Fruit fly (Drosophila melanogaster) whole organism, embryonic: Measurements from ENCODE around the gene Plod.

Source experiments
- Ada2b ChIP-seq: fragments of 200-800 bp; sonication (Bioruptor generic); IDR thresholded peaks from 2 replicates; pipeline ENCODE4 v1.3.6; 2022; ENCODE audit warnings: missing biosample characterization, missing genetic modification characterization
- B-H2 ChIP-seq: fragments of 200-800 bp; sonication (Bioruptor generic); optimal IDR thresholded peaks from 2 replicates; lab custom pipeline; 2018; ENCODE audit warnings: missing biosample characterization, mild to moderate bottlenecking, missing genetic modification characterization
- Bgb ChIP-seq: fragments of 200-800 bp; sonication (Bioruptor generic); IDR thresholded peaks from 2 replicates; pipeline ENCODE4 v1.3.6; 2022; ENCODE audit warnings: missing biosample characterization, missing genetic modification characterization; ENCODE audit not compliant: partially characterized antibody
- Blimp-1 ChIP-seq: fragments of 200-800 bp; sonication (Bioruptor generic); optimal IDR thresholded peaks from 3 replicates; lab custom pipeline; 2018; ENCODE audit warnings: missing biosample characterization, missing genetic modification characterization, mild to moderate bottlenecking, moderate library complexity, missing genetic modification reagents
- CG12391 ChIP-seq: fragments of 200-800 bp; sonication (Bioruptor generic); optimal IDR thresholded peaks from 3 replicates; lab custom pipeline; 2018; ENCODE audit warnings: missing biosample characterization, mild to moderate bottlenecking, missing genetic modification characterization, moderate library complexity
- CG15073 ChIP-seq: fragments of 200-800 bp; sonication (Bioruptor generic); optimal IDR thresholded peaks from 2 replicates; lab custom pipeline; 2016; ENCODE audit warnings: missing biosample characterization, missing genetic modification characterization
- CG17912 ChIP-seq: fragments of 200-800 bp; sonication (Bioruptor generic); optimal IDR thresholded peaks from 2 replicates; lab custom pipeline; 2018; ENCODE audit warnings: missing biosample characterization, mild to moderate bottlenecking, missing genetic modification characterization
- CG18011 ChIP-seq: fragments of 200-800 bp; sonication (Bioruptor generic); optimal IDR thresholded peaks from 2 replicates; lab custom pipeline; 2017; ENCODE audit warnings: missing biosample characterization, missing genetic modification characterization, mild to moderate bottlenecking, moderate library complexity, missing genotype
- CG2712 ChIP-seq: fragments of 200-800 bp; optimal IDR thresholded peaks from 3 replicates; lab custom pipeline; 2019; ENCODE audit warnings: missing biosample characterization, mild to moderate bottlenecking, missing genetic modification characterization, moderate library complexity
- CG31224 ChIP-seq: fragments of 200-800 bp; sonication (Bioruptor generic); IDR thresholded peaks from 2 replicates; pipeline ENCODE4 v1.3.6; 2022; ENCODE audit warnings: missing biosample characterization, missing genetic modification characterization
- CG31441 ChIP-seq: fragments of 200-800 bp; sonication (Bioruptor generic); IDR thresholded peaks from 2 replicates; pipeline ENCODE4 v1.3.6; 2022; ENCODE audit warnings: missing biosample characterization, missing genetic modification characterization
- CG3726 ChIP-seq: fragments of 200-800 bp; sonication (Bioruptor generic); IDR thresholded peaks from 3 replicates; pipeline ENCODE4, ENCODE4 v1.3.6; 2022; ENCODE audit warnings: missing biosample characterization, missing genetic modification characterization
- CG4424 ChIP-seq: fragments of 200-800 bp; sonication (Bioruptor generic); optimal IDR thresholded peaks from 3 replicates; lab custom pipeline; 2016; ENCODE audit warnings: missing biosample characterization, missing genetic modification characterization
- CG6175 ChIP-seq: fragments of 200-800 bp; sonication (Bioruptor generic); IDR thresholded peaks from 3 replicates; pipeline ENCODE4 v1.3.6; 2022; ENCODE audit warnings: missing biosample characterization, missing genetic modification characterization
- CTCF ChIP-seq: fragments of 200-800 bp; sonication (Bioruptor generic); optimal IDR thresholded peaks from 2 replicates; lab custom pipeline; 2017; ENCODE audit warnings: missing biosample characterization, mild to moderate bottlenecking, missing genetic modification characterization, moderate library complexity
- Dfd ChIP-seq, 2 experiments: fragments of >200 bp; optimal IDR thresholded peaks; 2 replicates each; lab custom pipeline; 2017; ENCODE audit warnings: missing biosample characterization in 2 of 2, missing genetic modification characterization in 2 of 2
- Dip3 ChIP-seq: fragments of 200-800 bp; sonication (Bioruptor generic); optimal IDR thresholded peaks from 3 replicates; lab custom pipeline; 2016; ENCODE audit warnings: missing biosample characterization, missing genetic modification characterization
- Elba2 ChIP-seq: fragments of 200-800 bp; sonication (Bioruptor generic); optimal IDR thresholded peaks from 3 replicates; lab custom pipeline; 2016; ENCODE audit warnings: missing biosample characterization, missing genetic modification characterization
- Fer3 ChIP-seq: fragments of 200-800 bp; sonication (Bioruptor generic); optimal IDR thresholded peaks from 2 replicates; lab custom pipeline; 2018; ENCODE audit warnings: missing biosample characterization, mild to moderate bottlenecking, missing genetic modification characterization, moderate library complexity
- HHEX ChIP-seq: fragments of 200-800 bp; sonication (Bioruptor generic); optimal IDR thresholded peaks from 3 replicates; lab custom pipeline; 2017; ENCODE audit warnings: missing biosample characterization, mild to moderate bottlenecking, missing genetic modification characterization, missing genetic modification reagents
- Hey ChIP-seq: fragments of 200-800 bp; sonication (Bioruptor generic); optimal IDR thresholded peaks from 3 replicates; lab custom pipeline; 2018; ENCODE audit warnings: missing biosample characterization, mild to moderate bottlenecking, missing genetic modification characterization
- Lhr ChIP-seq: fragments of 200-800 bp; sonication (Bioruptor generic); optimal IDR thresholded peaks from 3 replicates; lab custom pipeline; 2017; ENCODE audit warnings: mild to moderate bottlenecking, missing biosample characterization, missing genetic modification reagents, missing genetic modification characterization
- Lpt ChIP-seq: fragments of >200 bp; optimal IDR thresholded peaks from 2 replicates; lab custom pipeline; 2018; ENCODE audit warnings: missing biosample characterization, missing genetic modification characterization
- MTF-1 ChIP-seq: fragments of 200-800 bp; sonication (Bioruptor generic); optimal IDR thresholded peaks from 2 replicates; lab custom pipeline; 2018; ENCODE audit warnings: missing biosample characterization, mild to moderate bottlenecking, missing genetic modification characterization, borderline replicate concordance
- Ravus ChIP-seq: fragments of 200-800 bp; sonication (Bioruptor generic); IDR thresholded peaks from 2 replicates; pipeline ENCODE4 v1.3.6; 2022; ENCODE audit warnings: missing biosample characterization, missing genetic modification characterization
- abd-A ChIP-seq: fragments of 200-800 bp; sonication (Bioruptor generic); optimal IDR thresholded peaks from 3 replicates; lab custom pipeline; 2019; ENCODE audit warnings: missing biosample characterization, mild to moderate bottlenecking, missing genetic modification characterization, moderate library complexity
- ac ChIP-seq: fragments of 200-800 bp; sonication (Bioruptor generic); optimal IDR thresholded peaks from 3 replicates; lab custom pipeline; 2017; ENCODE audit warnings: missing biosample characterization, mild to moderate bottlenecking, missing genetic modification characterization
- chn ChIP-seq: fragments of 200-800 bp; sonication (Bioruptor generic); optimal IDR thresholded peaks from 2 replicates; lab custom pipeline; 2016; ENCODE audit warnings: missing biosample characterization, missing genetic modification characterization
- crc ChIP-seq: fragments of 200-800 bp; sonication (Bioruptor generic); optimal IDR thresholded peaks from 2 replicates; lab custom pipeline; 2016; ENCODE audit warnings: missing biosample characterization, missing genetic modification characterization
- dan ChIP-seq: fragments of 200-800 bp; sonication (Bioruptor generic); IDR thresholded peaks from 2 replicates; pipeline ENCODE4 v1.3.6; 2022; ENCODE audit warnings: missing biosample characterization, missing genetic modification characterization
- disco-r ChIP-seq: fragments of 200-800 bp; sonication (Bioruptor generic); optimal IDR thresholded peaks from 2 replicates; lab custom pipeline; 2016; ENCODE audit warnings: missing biosample characterization, missing genetic modification characterization
- eve ChIP-seq, 2 experiments: fragments of >200 bp; optimal IDR thresholded peaks; 2 replicates each; lab custom pipeline; 2017; ENCODE audit warnings: missing biosample characterization in 2 of 2, missing genetic modification characterization in 2 of 2
- fd64A ChIP-seq: fragments of 200-800 bp; sonication (Bioruptor generic); optimal IDR thresholded peaks from 3 replicates; lab custom pipeline; 2018; ENCODE audit warnings: missing biosample characterization, mild to moderate bottlenecking, missing genetic modification characterization
- hbn ChIP-seq: fragments of 200-800 bp; sonication (Bioruptor generic); IDR thresholded peaks from 2 replicates; pipeline ENCODE4 v1.3.6; 2022; ENCODE audit warnings: missing biosample characterization, missing genetic modification characterization; ENCODE audit not compliant: partially characterized antibody
- insv ChIP-seq, 2 experiments: fragments of 200-800 bp; sonication (Bioruptor generic); optimal IDR thresholded peaks; 3 replicates each; lab custom pipeline; 2016 to 2018; ENCODE audit warnings: missing biosample characterization in 2 of 2, missing genetic modification characterization in 2 of 2
- lab ChIP-seq: fragments of 200-800 bp; sonication (Bioruptor generic); optimal IDR thresholded peaks from 3 replicates; lab custom pipeline; 2017; ENCODE audit warnings: missing biosample characterization, missing genetic modification characterization, mild to moderate bottlenecking, moderate library complexity, missing genetic modification reagents
- lilli ChIP-seq: fragments of 200-800 bp; sonication (Bioruptor generic); optimal IDR thresholded peaks from 3 replicates; lab custom pipeline; 2016; ENCODE audit warnings: missing biosample characterization, missing genetic modification characterization
- luna ChIP-seq: fragments of 200-800 bp; sonication (Bioruptor generic); optimal IDR thresholded peaks from 2 replicates; lab custom pipeline; 2016; ENCODE audit warnings: missing biosample characterization, missing genetic modification characterization
- mam ChIP-seq: fragments of 200-800 bp; sonication (Bioruptor generic); optimal IDR thresholded peaks from 3 replicates; lab custom pipeline; 2016; ENCODE audit warnings: missing biosample characterization, missing genetic modification characterization
- mirr ChIP-seq: fragments of 200-800 bp; sonication (Bioruptor generic); optimal IDR thresholded peaks from 3 replicates; lab custom pipeline; 2018; ENCODE audit warnings: missing biosample characterization, mild to moderate bottlenecking, missing genetic modification characterization
- pnt ChIP-seq: fragments of 200-800 bp; sonication (Bioruptor generic); optimal IDR thresholded peaks from 3 replicates; lab custom pipeline; 2016; ENCODE audit warnings: missing biosample characterization, missing genetic modification characterization
- rib ChIP-seq: fragments of 200-800 bp; sonication (Bioruptor generic); IDR thresholded peaks from 2 replicates; pipeline ENCODE4 v1.3.6; 2022; ENCODE audit warnings: missing biosample characterization, missing genetic modification characterization
- shn ChIP-seq: fragments of 200-800 bp; sonication (Bioruptor generic); optimal IDR thresholded peaks from 3 replicates; lab custom pipeline; 2016; ENCODE audit warnings: missing biosample characterization, missing genetic modification characterization
- stwl ChIP-seq: fragments of 200-800 bp; sonication (Bioruptor generic); optimal IDR thresholded peaks from 3 replicates; lab custom pipeline; 2018; ENCODE audit warnings: missing biosample characterization, mild to moderate bottlenecking, missing genetic modification characterization, moderate library complexity
- trem ChIP-seq: fragments of 200-800 bp; optimal IDR thresholded peaks from 3 replicates; lab custom pipeline; 2019; ENCODE audit warnings: missing biosample characterization, mild to moderate bottlenecking, missing genetic modification characterization, moderate library complexity
- unc-4 ChIP-seq: fragments of 200-800 bp; sonication (Bioruptor generic); IDR thresholded peaks from 2 replicates; pipeline ENCODE4 v1.3.6; 2022; ENCODE audit warnings: missing biosample characterization, missing genetic modification characterization; ENCODE audit not compliant: partially characterized antibody
- vvl ChIP-seq: fragments of 200-800 bp; sonication (Bioruptor generic); IDR thresholded peaks from 2 replicates; pipeline ENCODE4 v1.3.6; 2022; ENCODE audit warnings: missing biosample characterization, missing genetic modification characterization
- wek ChIP-seq: fragments of 200-800 bp; sonication (Bioruptor generic); optimal IDR thresholded peaks from 3 replicates; lab custom pipeline; 2018; ENCODE audit warnings: missing biosample characterization, mild to moderate bottlenecking, missing genetic modification characterization, moderate library complexity
- wor ChIP-seq: fragments of 200-800 bp; sonication (Bioruptor generic); IDR thresholded peaks from 2 replicates; pipeline ENCODE4 v1.3.6; 2022; ENCODE audit warnings: missing biosample characterization, missing genetic modification characterization
- yki ChIP-seq: fragments of >200 bp; optimal IDR thresholded peaks from 3 replicates; lab custom pipeline; 2018

Plod gene

DNA sequence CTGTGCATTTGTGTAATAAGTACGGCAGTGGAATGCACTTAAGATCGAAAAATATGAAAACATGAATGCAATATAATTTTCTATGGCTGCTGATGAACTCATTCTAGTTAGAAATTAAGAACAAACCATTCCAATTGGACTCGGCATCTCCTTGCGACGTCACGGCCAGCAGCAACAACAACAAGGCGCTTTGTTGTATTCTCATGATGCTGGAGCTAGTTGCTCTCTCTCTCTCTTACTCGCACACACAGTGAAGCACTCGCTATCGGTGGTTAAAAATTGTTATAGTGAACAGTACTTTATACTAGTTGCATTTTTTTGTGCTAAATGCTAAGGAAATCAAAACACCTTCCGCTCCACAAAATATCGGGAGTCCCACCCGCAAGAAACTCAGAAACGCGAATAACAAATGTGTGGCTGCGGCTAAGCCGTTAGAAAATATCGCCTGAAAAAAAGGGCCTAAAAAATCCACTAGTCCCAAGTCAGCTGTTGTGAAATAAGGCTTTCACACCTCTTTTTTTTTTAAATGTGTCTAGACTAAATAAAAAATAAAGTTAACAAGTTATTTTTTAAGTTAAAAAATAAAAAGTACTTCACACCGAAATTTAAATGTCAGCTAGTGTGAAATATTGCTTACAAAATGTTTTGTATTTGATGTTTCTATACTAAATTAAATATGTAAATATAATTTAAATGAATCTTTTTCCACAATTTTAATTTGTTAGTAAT is at the start of gene Plod (continued):
- peak; percentile 72 for TF ChIP-seq CG2712 (tag; lab: Kevin White, UChicago)
- TF ChIP-seq mirr (GFP tag; lab: Kevin White, UChicago), result peak; percentile 32
- TF ChIP-seq Dip3 (GFP tag; lab: Kevin White, UChicago), result no peak
- no peak for TF ChIP-seq ac (GFP tag; lab: Kevin White, UChicago)
- TF ChIP-seq B-H2, result peak; percentile 38
- TF ChIP-seq CG17912 (GFP tag; lab: Kevin White, UChicago), result no peak
- 0 out of 2 replicates have a peak, but pooled peaks have one; percentile 26 for TF ChIP-seq hbn
- TF ChIP-seq CG12391 (tag; lab: Kevin White, UChicago), result peak; percentile 87
- TF ChIP-seq lilli (GFP tag; lab: Kevin White, UChicago), result peak; percentile 55
- peak; percentile 71; the same call in 1 of the 2 replicates for TF ChIP-seq vvl (GFP tag; lab: Robert Waterston, UW)
- TF ChIP-seq Elba2 (GFP tag; lab: Kevin White, UChicago), result no peak
- TF ChIP-seq abd-A (tag; lab: Kevin White, UChicago), result no peak
- 0 out of 2 replicates have a peak, but pooled peaks have one; percentile 16 for TF ChIP-seq CG31224 (GFP tag; lab: Robert Waterston, UW)
- peak; percentile 66 for TF ChIP-seq CG31441 (GFP tag; lab: Robert Waterston, UW)
- TF ChIP-seq MTF-1 (GFP tag; lab: Kevin White, UChicago), result peak; percentile 45
- no peak for TF ChIP-seq dan (GFP tag; lab: Robert Waterston, UW)
- no peak for TF ChIP-seq CG6175
- TF ChIP-seq mam (GFP tag; lab: Kevin White, UChicago), result no peak
- peak; percentile 61 for TF ChIP-seq lab (GFP tag; lab: Kevin White, UChicago)
- TF ChIP-seq stwl (tag; lab: Kevin White, UChicago), result peak; percentile 73
- TF ChIP-seq insv (GFP tag; optimal IDR thresholded peaks at IDR 0.05; lab: Kevin White, UChicago), result peak; percentile 98
- TF ChIP-seq rib (GFP tag; lab: Robert Waterston, UW), result peak; percentile 60; the same call in 1 of the 2 replicates
- peak; percentile 45 for TF ChIP-seq chn (GFP tag; lab: Kevin White, UChicago)
- TF ChIP-seq pnt, result no peak
- TF ChIP-seq crc (GFP tag; lab: Kevin White, UChicago), result no peak
- TF ChIP-seq eve (GFP tag; optimal IDR thresholded peaks at IDR 0.05; lab: Kevin White, UChicago), result no peak
- TF ChIP-seq luna (GFP tag; lab: Kevin White, UChicago), result no peak
- TF ChIP-seq CTCF, result no peak
- TF ChIP-seq CG3726 (GFP tag; lab: Robert Waterston, UW), result no peak
- TF ChIP-seq HHEX (GFP tag; lab: Kevin White, UChicago), result no peak
- peak; percentile 38 for TF ChIP-seq wek (GFP tag; lab: Kevin White, UChicago)
- TF ChIP-seq Ada2b (GFP tag; lab: Robert Waterston, UW), result no peak
- TF ChIP-seq CG4424 (GFP tag; lab: Kevin White, UChicago), result peak; percentile 30
- TF ChIP-seq disco-r (GFP tag; lab: Kevin White, UChicago), result no peak
- no peak for TF ChIP-seq shn
- no peak for TF ChIP-seq Ravus
- TF ChIP-seq fd64A (GFP tag; lab: Kevin White, UChicago), result peak; percentile 17
- peak; percentile 39 for TF ChIP-seq Fer3 (tag; lab: Kevin White, UChicago)
- TF ChIP-seq Blimp-1 (GFP tag; lab: Kevin White, UChicago), result peak; percentile 34
- TF ChIP-seq Bgb (GFP tag; lab: Robert Waterston, UW), result peak; percentile 63; the same call in 1 of the 2 replicates
- TF ChIP-seq CG18011 (GFP tag; lab: Kevin White, UChicago), result no peak
- no peak for TF ChIP-seq CG15073 (GFP tag; lab: Kevin White, UChicago)
- TF ChIP-seq yki (lab: Kevin White, UChicago), result no peak
- TF ChIP-seq trem, result peak; percentile 29
- TF ChIP-seq Lhr (GFP tag; lab: Kevin White, UChicago), result peak; percentile 82
- TF ChIP-seq wor (GFP tag; lab: Robert Waterston, UW), result no peak
- TF ChIP-seq Dfd (GFP tag; optimal IDR thresholded peaks at IDR 0.05; lab: Kevin White, UChicago), result peak in 1 of 2 experiments; percentile 27
- no peak for TF ChIP-seq Hey (tag; lab: Kevin White, UChicago)
- peak; percentile 51; the same call in 1 of the 2 replicates for TF ChIP-seq unc-4
- TF ChIP-seq Lpt (GFP tag; lab: Kevin White, UChicago), result no peak
